Fruit fly (Drosophila melanogaster): ENCODE measurements around the gene scrt.

dm6 chr3L:4014349-4014748 lies 30.7 kb downstream of the scrt start:
- TF ChIP-seq CG8478 (optimal IDR thresholded peaks at IDR 0.05) (no peak), CTCF (optimal IDR thresholded peaks at IDR 0.05) (no peak)
